Fruit fly (Drosophila melanogaster) whole organism, adult: Measurements from ENCODE around the gene CG13314.

Source experiments
- CG11617 ChIP-seq: fragments of 200-800 bp; sonication (Bioruptor generic); optimal IDR thresholded peaks from 2 replicates; lab custom pipeline; 2017; ENCODE audit warnings: mild to moderate bottlenecking, missing biosample characterization, missing genetic modification reagents, missing genetic modification characterization
- CG12768 ChIP-seq: fragments of 200-800 bp; sonication (Bioruptor generic); optimal IDR thresholded peaks from 2 replicates; lab custom pipeline; 2017; ENCODE audit warnings: missing biosample characterization, missing genetic modification characterization, mild to moderate bottlenecking, moderate library complexity, missing genetic modification reagents
- CG14711 ChIP-seq: fragments of 200-800 bp; sonication (Bioruptor generic); optimal IDR thresholded peaks from 2 replicates; lab custom pipeline; 2018; ENCODE audit warnings: missing biosample characterization, mild to moderate bottlenecking, missing genetic modification characterization, moderate library complexity
- CG1620 ChIP-seq: fragments of 200-800 bp; sonication (Bioruptor generic); optimal IDR thresholded peaks from 2 replicates; lab custom pipeline; 2016; ENCODE audit warnings: missing biosample characterization, missing genetic modification characterization
- CG7045 ChIP-seq: fragments of 200-800 bp; sonication (Bioruptor generic); optimal IDR thresholded peaks from 2 replicates; lab custom pipeline; 2017; ENCODE audit warnings: missing biosample characterization, mild to moderate bottlenecking, missing genetic modification characterization
- CG7101 ChIP-seq: fragments of 200-800 bp; sonication (Bioruptor generic); optimal IDR thresholded peaks from 2 replicates; lab custom pipeline; 2018; ENCODE audit warnings: missing biosample characterization, mild to moderate bottlenecking, missing genetic modification characterization, moderate library complexity
- Crg-1 ChIP-seq: fragments of 200-800 bp; sonication (Bioruptor generic); optimal IDR thresholded peaks from 2 replicates; lab custom pipeline; 2016; ENCODE audit warnings: missing biosample characterization, missing genetic modification characterization
- Hr96 ChIP-seq: fragments of 200-800 bp; sonication (Bioruptor generic); optimal IDR thresholded peaks from 2 replicates; lab custom pipeline; 2016; ENCODE audit warnings: missing biosample characterization, missing genetic modification characterization
- cic ChIP-seq: fragments of 200-800 bp; sonication (Bioruptor generic); optimal IDR thresholded peaks from 2 replicates; lab custom pipeline; 2017; ENCODE audit warnings: missing biosample characterization, mild to moderate bottlenecking, missing genetic modification characterization, moderate library complexity
- cnc ChIP-seq, 2 experiments: fragments of >200 bp; optimal IDR thresholded peaks; 2 replicates each; lab custom pipeline; 2017
- kay ChIP-seq: fragments of 200-800 bp; sonication (Bioruptor generic); peaks from one replicate; lab custom pipeline; 2016; ENCODE audit warnings: missing biosample characterization, missing genetic modification characterization, borderline replicate concordance
- ovo ChIP-seq: fragments of 200-800 bp; sonication (Bioruptor generic); optimal IDR thresholded peaks from 2 replicates; lab custom pipeline; 2016; ENCODE audit warnings: missing biosample characterization, missing genetic modification characterization
- pad ChIP-seq: fragments of 200-800 bp; sonication (Bioruptor generic); optimal IDR thresholded peaks from 3 replicates; lab custom pipeline; 2017; ENCODE audit warnings: missing biosample characterization, missing genetic modification characterization, mild to moderate bottlenecking, moderate library complexity, missing genetic modification reagents

- no peak for TF ChIP-seq CG1620 (GFP tag; lab: Kevin White, UChicago)
- no peak for TF ChIP-seq pad
- TF ChIP-seq CG14711 = no peak
- no peak for TF ChIP-seq CG7045 (GFP tag; lab: Kevin White, UChicago)
- no peak for TF ChIP-seq ovo (GFP tag; lab: Kevin White, UChicago)
- no peak for TF ChIP-seq Hr96 (GFP tag; lab: Kevin White, UChicago)
- TF ChIP-seq Crg-1 (GFP tag; lab: Kevin White, UChicago) = no peak
- no peak for TF ChIP-seq cnc (optimal IDR thresholded peaks at IDR 0.05; lab: Kevin White, UChicago)
- TF ChIP-seq cic = no peak
- no peak for TF ChIP-seq CG11617
- TF ChIP-seq CG12768 (GFP tag; lab: Kevin White, UChicago) = no peak
- no peak for TF ChIP-seq kay (GFP tag; lab: Kevin White, UChicago)
- TF ChIP-seq CG7101 (tag; lab: Kevin White, UChicago) = no peak
These were observed 23.2 kb downstream of the CG13314 start, which contains the start of gene Doc3 for dm6 chr3L:9004788-9005246.
